Worm (Caenorhabditis elegans): ENCODE results near the gene T09A12.1.

The T09A12.1 gene

DNA sequence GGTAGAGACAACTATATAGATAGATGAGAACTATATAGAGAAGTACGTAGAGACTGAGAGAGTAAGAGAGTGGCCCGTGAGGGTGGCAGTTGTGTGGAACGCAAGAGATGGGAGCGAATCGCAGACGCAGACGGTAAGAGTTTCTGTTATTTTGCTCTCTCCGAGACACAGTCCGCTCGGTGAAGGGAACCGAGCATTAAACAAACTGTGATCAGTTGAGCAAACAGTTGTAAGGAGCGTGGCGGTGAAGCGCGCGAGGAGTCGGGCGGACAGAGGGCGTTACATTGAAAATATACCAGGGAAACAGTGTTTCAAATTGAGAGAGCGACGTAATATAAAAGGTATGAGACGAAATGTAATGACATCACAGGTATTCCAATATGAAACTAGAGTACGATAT is 14.7 kb upstream of the T09A12.1 start (continued):
- no peak for TF ChIP-seq snpc-4 (tag; optimal IDR thresholded peaks at IDR 0.05)
- TF ChIP-seq unc-39 (tag; optimal IDR thresholded peaks at IDR 0.05) = no peak
- no peak for TF ChIP-seq duxl-1 (tag; optimal IDR thresholded peaks at IDR 0.05; ENCODE audit: poor library complexity)
- TF ChIP-seq Y75B8A.6 (GFP tag; IDR thresholded peaks at IDR 0.05) = no peak
- TF ChIP-seq saeg-2 (GFP tag; IDR thresholded peaks at IDR 0.05) = no peak
- no peak for TF ChIP-seq nhr-76 (tag; optimal IDR thresholded peaks at IDR 0.05)
- TF ChIP-seq D1046.2 (GFP tag; IDR thresholded peaks at IDR 0.05) = no peak
- TF ChIP-seq T26A8.4 (GFP tag; IDR thresholded peaks at IDR 0.05) = no peak
- TF ChIP-seq nhr-10 (tag; optimal IDR thresholded peaks at IDR 0.05) = no peak
- peak; percentile 91 for TF ChIP-seq dmd-6 (GFP tag; IDR thresholded peaks at IDR 0.05)
- no peak for TF ChIP-seq F44E2.7 (GFP tag; IDR thresholded peaks at IDR 0.05)
- no peak for TF ChIP-seq ceh-20 (GFP tag; IDR thresholded peaks at IDR 0.05)
- TF ChIP-seq attf-4 (tag; optimal IDR thresholded peaks at IDR 0.05) = no peak
- TF ChIP-seq nhr-237 (tag; optimal IDR thresholded peaks at IDR 0.05) = no peak
- peak; percentile 64; the same call in 1 of the 2 replicates for TF ChIP-seq php-3 (GFP tag; IDR thresholded peaks at IDR 0.05)
- TF ChIP-seq zag-1 (tag; optimal IDR thresholded peaks at IDR 0.05) = no peak
- TF ChIP-seq ZK546.5 (tag; optimal IDR thresholded peaks at IDR 0.05) = no peak
- TF ChIP-seq nhr-77 (tag; optimal IDR thresholded peaks at IDR 0.05) = peak; percentile 33
- no peak for TF ChIP-seq lin-39 (tag; optimal IDR thresholded peaks at IDR 0.05)
- no peak for TF ChIP-seq Y5F2A.4 (GFP tag; optimal IDR thresholded peaks at IDR 0.05)
- peak; percentile 21 for TF ChIP-seq pqm-1 (tag; optimal IDR thresholded peaks at IDR 0.05)
- no peak for TF ChIP-seq zip-2 (tag; optimal IDR thresholded peaks at IDR 0.05)
- no peak for TF ChIP-seq cey-2 (tag; optimal IDR thresholded peaks at IDR 0.05; ENCODE audit: borderline replicate concordance, insufficient read depth)
- no peak for TF ChIP-seq ama-1 (optimal IDR thresholded peaks at IDR 0.05)
- TF ChIP-seq mdt-29 (GFP tag; IDR thresholded peaks at IDR 0.05) = no peak
- peak; percentile 63; the same call in 1 of the 2 replicates for TF ChIP-seq tra-1 (GFP tag; IDR thresholded peaks at IDR 0.05)
- TF ChIP-seq zfp-2 (tag; optimal IDR thresholded peaks at IDR 0.05) = no peak
- TF ChIP-seq F49E8.2 (tag; optimal IDR thresholded peaks at IDR 0.05; ENCODE audit: borderline replicate concordance) = no peak
- peak; percentile 71 for TF ChIP-seq nhr-102 (tag; optimal IDR thresholded peaks at IDR 0.05)
- no peak for TF ChIP-seq madf-5 (GFP tag; IDR thresholded peaks at IDR 0.05)
- no peak for TF ChIP-seq snpc-1.2 (GFP tag; IDR thresholded peaks at IDR 0.05)
- TF ChIP-seq F26F4.8 (GFP tag; conservative IDR thresholded peaks at IDR 0.05) = no peak
- no peak for TF ChIP-seq nhr-25 (tag; optimal IDR thresholded peaks at IDR 0.05; ENCODE audit: borderline replicate concordance, insufficient read depth)
- peak; percentile 48 for TF ChIP-seq spr-1 (tag; optimal IDR thresholded peaks at IDR 0.05)
- peak; percentile 72 for TF ChIP-seq nhr-28 (tag; optimal IDR thresholded peaks at IDR 0.05)
- TF ChIP-seq arid-1 (GFP tag; conservative IDR thresholded peaks at IDR 0.05) = peak; percentile 44; the same call in 1 of the 2 replicates
- TF ChIP-seq aly-2 (tag; optimal IDR thresholded peaks at IDR 0.05) = no peak
- no peak for TF ChIP-seq F37D6.2 (tag; optimal IDR thresholded peaks at IDR 0.05)
- 0 out of 2 replicates have a peak, but pooled peaks have one; percentile 13 for TF ChIP-seq pha-4 (GFP tag; IDR thresholded peaks at IDR 0.05)
- no peak for TF ChIP-seq pha-4 (tag; optimal IDR thresholded peaks at IDR 0.05)
- TF ChIP-seq nhr-11 (tag; optimal IDR thresholded peaks at IDR 0.05) = no peak
- TF ChIP-seq ceh-28 (tag; optimal IDR thresholded peaks at IDR 0.05) = no peak
- peak; percentile 71 for TF ChIP-seq hlh-30 (tag; optimal IDR thresholded peaks at IDR 0.05; ENCODE audit: insufficient read depth)
- no peak for TF ChIP-seq ceh-44 (GFP tag; IDR thresholded peaks at IDR 0.05)
- TF ChIP-seq R02D3.7 (tag; optimal IDR thresholded peaks at IDR 0.05) = no peak
- TF ChIP-seq ces-1 (GFP tag; optimal IDR thresholded peaks at IDR 0.05) = no peak
- TF ChIP-seq egl-27 (tag; optimal IDR thresholded peaks at IDR 0.05) = no peak
- TF ChIP-seq daf-12 (tag; optimal IDR thresholded peaks at IDR 0.05) = no peak
- TF ChIP-seq madf-9 (GFP tag; conservative IDR thresholded peaks at IDR 0.05) = no peak
- TF ChIP-seq nhr-111 (GFP tag; optimal IDR thresholded peaks at IDR 0.05) = no peak
- no peak for TF ChIP-seq nhr-42 (GFP tag; IDR thresholded peaks at IDR 0.05)
- no peak for TF ChIP-seq ZK337.2 (GFP tag; IDR thresholded peaks at IDR 0.05)
